Worm (Caenorhabditis elegans): ENCODE data around the gene hog-1.

hog-1 gene

DNA sequence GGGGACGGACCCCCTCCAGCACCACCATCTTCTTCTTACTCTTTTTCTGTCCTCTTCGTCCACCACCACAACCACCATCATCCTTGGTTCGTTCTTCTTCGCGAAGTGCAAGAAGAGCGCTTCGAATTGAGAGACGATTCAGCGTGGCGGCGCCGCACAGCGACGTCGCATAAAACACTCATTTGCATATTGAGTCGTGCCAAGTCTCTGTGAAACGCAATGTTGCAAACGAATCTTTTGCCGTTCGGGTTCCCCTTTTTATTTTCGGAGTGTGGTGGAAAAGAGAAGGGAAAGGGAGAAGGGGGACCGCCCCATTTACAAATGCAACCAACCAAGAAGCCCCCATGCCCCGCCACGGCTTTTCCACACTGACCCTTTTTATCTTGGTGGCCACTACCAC, 37.7 kb downstream of the hog-1 start:
- TF ChIP-seq lsy-2 (tag; optimal IDR thresholded peaks at IDR 0.05) (peak in 1 of 2 experiments; percentile 34), jun-1 (tag; optimal IDR thresholded peaks at IDR 0.05) (no peak), ceh-82 (tag; optimal IDR thresholded peaks at IDR 0.05) (no peak), gei-8 (GFP tag; optimal IDR thresholded peaks at IDR 0.05) (no peak), T26A8.4 (GFP tag; IDR thresholded peaks at IDR 0.05) (no peak), lin-13 (GFP tag; optimal IDR thresholded peaks at IDR 0.05) (no peak), duxl-1 (tag; optimal IDR thresholded peaks at IDR 0.05; ENCODE audit: poor library complexity) (no peak), F10B5.3 (tag; optimal IDR thresholded peaks at IDR 0.05) (no peak), hmg-1.1 (GFP tag; IDR thresholded peaks at IDR 0.05) (peak; percentile 52), spr-1 (tag; optimal IDR thresholded peaks at IDR 0.05) (no peak), ces-1 (GFP tag; optimal IDR thresholded peaks at IDR 0.05) (no peak), unc-39 (tag; optimal IDR thresholded peaks at IDR 0.05) (no peak), saeg-2 (GFP tag; IDR thresholded peaks at IDR 0.05) (0 out of 2 replicates have a peak, but pooled peaks have one; percentile 20), set-16 (GFP tag; IDR thresholded peaks at IDR 0.05) (peak; percentile 63), zip-2 (tag; optimal IDR thresholded peaks at IDR 0.05) (no peak), vab-7 (GFP tag; IDR thresholded peaks at IDR 0.05) (peak; percentile 55), hlh-11 (tag; optimal IDR thresholded peaks at IDR 0.05) (peak; percentile 3), rbr-2 (tag; optimal IDR thresholded peaks at IDR 0.05) (peak; percentile 38), madf-9 (GFP tag; conservative IDR thresholded peaks at IDR 0.05) (no peak), zfp-3 (GFP tag; conservative IDR thresholded peaks at IDR 0.05) (no peak), mep-1 (tag; optimal IDR thresholded peaks at IDR 0.05) (peak; percentile 31), F37D6.2 (tag; optimal IDR thresholded peaks at IDR 0.05) (peak; percentile 29), ctbp-1 (GFP tag; IDR thresholded peaks at IDR 0.05) (0 out of 2 replicates have a peak, but pooled peaks have one; percentile 7)

- TF ChIP-seq hlh-11 (tag; optimal IDR thresholded peaks at IDR 0.05) (peak; percentile 44), jun-1 (tag; optimal IDR thresholded peaks at IDR 0.05) (no peak), daf-19 (GFP tag; conservative IDR thresholded peaks at IDR 0.05) (0 out of 2 replicates have a peak, but pooled peaks have one; percentile 27), pha-4 (GFP tag; IDR thresholded peaks at IDR 0.05) (no peak), pha-4 (tag; optimal IDR thresholded peaks at IDR 0.05) (no peak), daf-16 (GFP tag; optimal IDR thresholded peaks at IDR 0.05) (peak in 1 of 2 experiments; percentile 88), daf-16 (tag; optimal IDR thresholded peaks at IDR 0.05) (no peak), unc-62 (GFP tag; optimal IDR thresholded peaks at IDR 0.05 in 1 of 2) (peak in 1 of 2 experiments; percentile 11), unc-62 (tag; optimal IDR thresholded peaks at IDR 0.05) (no peak)
Observed at ce11 chrX:5815343-5815742, 38.7 kb downstream of the hog-1 start.

DNA sequence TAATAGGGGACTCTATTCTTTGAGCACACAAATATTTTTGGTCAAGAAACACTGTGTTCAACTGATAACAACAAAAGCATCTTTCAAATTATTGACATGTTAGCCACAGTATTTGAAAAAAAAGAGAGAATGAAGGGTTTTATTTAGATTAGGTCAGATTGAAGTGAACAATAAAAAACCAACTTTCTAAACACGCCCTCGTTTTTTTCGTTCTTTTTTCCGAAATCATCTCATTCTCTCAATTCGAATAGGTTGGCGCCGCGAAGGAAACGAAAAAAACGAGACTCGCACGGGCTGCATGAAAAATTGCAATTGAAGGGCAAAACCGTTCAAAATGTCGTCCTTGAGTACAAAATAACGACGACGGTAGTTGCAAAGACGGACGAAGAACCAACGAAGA, 39.7 kb downstream of the hog-1 start:
- TF ChIP-seq unc-130 (GFP tag; optimal IDR thresholded peaks at IDR 0.05) (no peak), mes-2 (tag; optimal IDR thresholded peaks at IDR 0.05; ENCODE audit: poor library complexity, severe bottlenecking) (no peak), zag-1 (tag; optimal IDR thresholded peaks at IDR 0.05) (no peak), nhr-6 (tag; optimal IDR thresholded peaks at IDR 0.05) (no peak), F37D6.2 (tag; optimal IDR thresholded peaks at IDR 0.05) (no peak), dpl-1 (GFP tag; optimal IDR thresholded peaks at IDR 0.05) (no peak), lsy-2 (tag; optimal IDR thresholded peaks at IDR 0.05) (no peak), nhr-28 (tag; optimal IDR thresholded peaks at IDR 0.05) (peak; percentile 39), rbr-2 (tag; optimal IDR thresholded peaks at IDR 0.05) (no peak), cey-2 (tag; optimal IDR thresholded peaks at IDR 0.05; ENCODE audit: borderline replicate concordance, insufficient read depth) (no peak), ctbp-1 (GFP tag; IDR thresholded peaks at IDR 0.05) (no peak), dve-1 (tag; optimal IDR thresholded peaks at IDR 0.05; ENCODE audit: insufficient read depth) (peak; percentile 20), R02D3.7 (tag; optimal IDR thresholded peaks at IDR 0.05) (no peak), F49E8.2 (tag; optimal IDR thresholded peaks at IDR 0.05; ENCODE audit: borderline replicate concordance) (no peak), T26A8.4 (GFP tag; IDR thresholded peaks at IDR 0.05) (no peak), Y5F2A.4 (GFP tag; optimal IDR thresholded peaks at IDR 0.05) (no peak), unc-62 (GFP tag; optimal IDR thresholded peaks at IDR 0.05 in 1 of 2) (no peak), unc-62 (tag; optimal IDR thresholded peaks at IDR 0.05) (no peak), hlh-11 (tag; optimal IDR thresholded peaks at IDR 0.05) (peak; percentile 22), lin-38 (GFP tag; IDR thresholded peaks at IDR 0.05) (no peak), dmd-6 (GFP tag; IDR thresholded peaks at IDR 0.05) (peak; percentile 67), lin-39 (tag; optimal IDR thresholded peaks at IDR 0.05) (no peak), duxl-1 (tag; optimal IDR thresholded peaks at IDR 0.05; ENCODE audit: poor library complexity) (no peak), lin-1 (GFP tag; IDR thresholded peaks at IDR 0.05) (no peak), F26F4.8 (GFP tag; conservative IDR thresholded peaks at IDR 0.05) (no peak), daf-16 (GFP tag; optimal IDR thresholded peaks at IDR 0.05) (no peak), daf-16 (tag; optimal IDR thresholded peaks at IDR 0.05) (peak; percentile 63), ceh-62 (tag; optimal IDR thresholded peaks at IDR 0.05) (no peak)
